Worm (Caenorhabditis elegans) whole organism, late embryonic: ENCODE measurements around the gene F20A1.8.

Experiments used
- K02D7.2 ChIP-seq: sonication (generic microtip); optimal IDR thresholded peaks from 2 replicates; lab custom pipeline; 2017; ENCODE audit warnings: mild to moderate bottlenecking, missing genetic modification characterization, missing compliant biosample characterization
- ahr-1 ChIP-seq: sonication (generic microtip); optimal IDR thresholded peaks from 2 replicates; lab custom pipeline; 2016; ENCODE audit warnings: missing genetic modification characterization, missing compliant biosample characterization
- ama-1 ChIP-seq: fragments of 150-350 bp; optimal IDR thresholded peaks from 2 replicates; lab custom pipeline; 2014
- ceh-30 ChIP-seq: fragments of 150-350 bp; optimal IDR thresholded peaks from 2 replicates; lab custom pipeline; 2014; ENCODE audit warnings: missing biosample characterization, missing genetic modification characterization
- ceh-34 ChIP-seq: sonication (generic microtip); optimal IDR thresholded peaks from 2 replicates; lab custom pipeline; 2016; ENCODE audit warnings: mild to moderate bottlenecking, missing genetic modification characterization, missing compliant biosample characterization
- ceh-48 ChIP-seq: sonication (generic microtip); optimal IDR thresholded peaks from 2 replicates; lab custom pipeline; 2016; ENCODE audit warnings: missing genetic modification characterization, inconsistent platforms, missing compliant biosample characterization
- ceh-6 ChIP-seq: fragments of 200-800 bp; sonication (Bioruptor generic); optimal IDR thresholded peaks from 2 replicates; lab custom pipeline; 2018; ENCODE audit warnings: mild to moderate bottlenecking, missing genetic modification characterization, missing compliant biosample characterization
- ceh-9 ChIP-seq: sonication (generic microtip); optimal IDR thresholded peaks from 2 replicates; lab custom pipeline; 2016; ENCODE audit warnings: mild to moderate bottlenecking, missing genetic modification characterization, inconsistent platforms, missing compliant biosample characterization
- elt-2 ChIP-seq: sonication (generic microtip); optimal IDR thresholded peaks from 2 replicates; lab custom pipeline; 2016; ENCODE audit warnings: missing genetic modification reagents, missing genetic modification characterization, missing compliant biosample characterization
- hlh-15 ChIP-seq: sonication (generic microtip); optimal IDR thresholded peaks from 2 replicates; lab custom pipeline; 2016; ENCODE audit warnings: missing genetic modification characterization, missing compliant biosample characterization
- nhr-11 ChIP-seq: fragments of 150-350 bp; optimal IDR thresholded peaks from 2 replicates; lab custom pipeline; 2014; ENCODE audit warnings: missing biosample characterization, missing genetic modification characterization
- sdc-2 ChIP-seq: sonication (generic microtip); optimal IDR thresholded peaks from 2 replicates; lab custom pipeline; 2016; ENCODE audit warnings: missing genotype, missing genetic modification characterization, missing compliant biosample characterization
- sox-4 ChIP-seq: sonication (generic microtip); optimal IDR thresholded peaks from 2 replicates; lab custom pipeline; 2017; ENCODE audit warnings: mild to moderate bottlenecking, missing genetic modification characterization, inconsistent platforms, missing compliant biosample characterization
- unc-55 ChIP-seq: sonication (generic microtip); optimal IDR thresholded peaks from 2 replicates; lab custom pipeline; 2017; ENCODE audit warnings: missing biosample characterization, missing genetic modification reagents, missing genetic modification characterization

DNA sequence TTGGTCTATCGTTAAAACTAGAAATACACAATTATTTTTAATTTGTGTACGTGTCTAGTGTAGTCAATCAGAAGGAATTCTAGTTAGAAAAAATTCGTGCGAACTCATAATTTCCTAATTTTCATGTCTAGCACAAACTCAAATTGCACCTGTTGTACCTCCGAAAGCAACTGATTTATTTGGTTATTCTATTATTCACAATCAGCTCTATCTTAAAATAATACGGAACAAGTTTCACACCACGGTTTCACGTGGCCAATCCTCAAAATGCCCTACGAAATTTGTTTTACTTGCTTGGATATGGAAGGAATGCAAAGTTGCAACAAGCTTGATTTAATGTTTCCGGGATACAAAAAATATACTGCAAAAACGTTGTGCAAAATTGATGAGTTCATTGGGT, 34.8 kb downstream of the F20A1.8 start, which contains the start of gene srw-127:
- no peak for TF ChIP-seq nhr-11
- TF ChIP-seq ahr-1 (tag; lab: Kevin White, UChicago) = no peak
- no peak for TF ChIP-seq ceh-9 (tag; lab: Kevin White, UChicago)
- TF ChIP-seq ama-1 (lab: Kevin White, UChicago) = no peak
- no peak for TF ChIP-seq hlh-15 (tag; lab: Kevin White, UChicago)
- TF ChIP-seq K02D7.2 (tag; lab: Kevin White, UChicago) = no peak
- TF ChIP-seq ceh-48 (tag; lab: Kevin White, UChicago) = no peak
- TF ChIP-seq unc-55 (GFP tag; lab: Kevin White, UChicago) = no peak
- no peak for TF ChIP-seq ceh-6
- no peak for TF ChIP-seq elt-2 (tag; lab: Kevin White, UChicago)
- no peak for TF ChIP-seq sdc-2 (tag; lab: Kevin White, UChicago)
- no peak for TF ChIP-seq sox-4 (tag; lab: Kevin White, UChicago)
- TF ChIP-seq ceh-34 = no peak
- TF ChIP-seq ceh-30 (tag; lab: Kevin White, UChicago) = no peak
